Worm (Caenorhabditis elegans): ENCODE data around the gene C35B1.3.
"Not testable (repeated sequence)": the region's sequence is repeated elsewhere in the genome, so short reads cannot be mapped to it uniquely, and the experiment has no call there.

Gene C35B1.3

ce11 chrIV:4125657-4126056 lies 44.7 kb downstream of the C35B1.3 start, which contains the start of gene F49F1.7:
F49F1.7 (minus strand) TSS chrIV:4125757.
- not testable (repeated sequence) for TF ChIP-seq ets-7 (tag; optimal IDR thresholded peaks at IDR 0.05); tbx-37 (GFP tag; conservative IDR thresholded peaks at IDR 0.05); ama-1 (optimal IDR thresholded peaks at IDR 0.05)
